Worm (Caenorhabditis elegans): ENCODE measurements around the gene R144.3.

ce11 chrIII:5022964-5023363 is 1.2 kb downstream of the R144.3 start, which contains the start of gene R144.13:
- no peak for TF ChIP-seq sea-1 (GFP tag; conservative IDR thresholded peaks at IDR 0.05)
- TF ChIP-seq ama-1 (optimal IDR thresholded peaks at IDR 0.05) = no peak
- no peak for TF ChIP-seq tbx-11 (GFP tag; IDR thresholded peaks at IDR 0.05)
- no peak for TF ChIP-seq ets-7 (tag; optimal IDR thresholded peaks at IDR 0.05)
- TF ChIP-seq hmbx-1 (tag; optimal IDR thresholded peaks at IDR 0.05) = no peak
- TF ChIP-seq flt-1 (GFP tag; IDR thresholded peaks at IDR 0.05) = no peak
- no peak for TF ChIP-seq ceh-13 (GFP tag; optimal IDR thresholded peaks at IDR 0.05)
- TF ChIP-seq hmg-4 (GFP tag; optimal IDR thresholded peaks at IDR 0.05) = no peak
- TF ChIP-seq tbx-37 (GFP tag; conservative IDR thresholded peaks at IDR 0.05) = no peak
- no peak for TF ChIP-seq scrt-1 (GFP tag; IDR thresholded peaks at IDR 0.05)
- no peak for TF ChIP-seq hnd-1 (tag; optimal IDR thresholded peaks at IDR 0.05)
- no peak for TF ChIP-seq pes-1 (GFP tag; IDR thresholded peaks at IDR 0.05)
